Fruit fly (Drosophila melanogaster) whole organism, prepupa: ENCODE data around the gene CG11374.

Experiments used
- CG10669 ChIP-seq: fragments of 200-800 bp; sonication (Bioruptor generic); optimal IDR thresholded peaks from 3 replicates; lab custom pipeline; 2018; ENCODE audit warnings: missing biosample characterization, mild to moderate bottlenecking, missing genetic modification characterization, moderate library complexity
- CG15336 ChIP-seq: fragments of 200-800 bp; sonication (Bioruptor generic); IDR thresholded peaks from 2 replicates; pipeline ENCODE4 v1.3.6; 2022; ENCODE audit warnings: missing biosample characterization, missing genetic modification characterization
- CG16779 ChIP-seq: fragments of 200-800 bp; sonication (Bioruptor generic); optimal IDR thresholded peaks from 3 replicates; lab custom pipeline; 2017; ENCODE audit warnings: missing biosample characterization, mild to moderate bottlenecking, missing genetic modification characterization
- CG31627 ChIP-seq: fragments of 200-800 bp; sonication (Bioruptor generic); optimal IDR thresholded peaks from 3 replicates; lab custom pipeline; 2016; ENCODE audit warnings: missing biosample characterization, missing genetic modification characterization
- CG32006 ChIP-seq: fragments of 200-800 bp; sonication (Bioruptor generic); optimal IDR thresholded peaks from 3 replicates; lab custom pipeline; 2017; ENCODE audit warnings: missing biosample characterization, mild to moderate bottlenecking, missing genetic modification characterization
- CG34406 ChIP-seq: fragments of 200-800 bp; sonication (Bioruptor generic); optimal IDR thresholded peaks from 3 replicates; lab custom pipeline; 2016; ENCODE audit warnings: missing biosample characterization, missing genetic modification characterization
- CG3919 ChIP-seq: fragments of 200-800 bp; sonication (Bioruptor generic); optimal IDR thresholded peaks from 3 replicates; lab custom pipeline; 2016; ENCODE audit warnings: missing biosample characterization, missing genetic modification characterization
- CG4318 ChIP-seq: fragments of 200-800 bp; sonication (Bioruptor generic); optimal IDR thresholded peaks from 3 replicates; lab custom pipeline; 2017; ENCODE audit warnings: missing biosample characterization, mild to moderate bottlenecking, missing genetic modification characterization
- CG6163 ChIP-seq: fragments of 200-800 bp; sonication (Bioruptor generic); IDR thresholded peaks from 3 replicates; pipeline ENCODE4 v1.3.6; 2022; ENCODE audit warnings: missing biosample characterization, missing genetic modification characterization
- CG6276 ChIP-seq: fragments of 200-800 bp; sonication (Bioruptor generic); optimal IDR thresholded peaks from 2 replicates; lab custom pipeline; 2017; ENCODE audit warnings: missing biosample characterization, mild to moderate bottlenecking, missing genetic modification characterization
- CG6792 ChIP-seq: fragments of 200-800 bp; sonication (Bioruptor generic); optimal IDR thresholded peaks from 3 replicates; lab custom pipeline; 2016; ENCODE audit warnings: missing biosample characterization, missing genetic modification characterization
- CG6808 ChIP-seq: fragments of 200-800 bp; sonication (Bioruptor generic); optimal IDR thresholded peaks from 3 replicates; lab custom pipeline; 2017; ENCODE audit warnings: missing biosample characterization, missing genetic modification characterization, mild to moderate bottlenecking, moderate library complexity, missing genetic modification reagents
- CG8119 ChIP-seq: fragments of 200-800 bp; sonication (Bioruptor generic); IDR thresholded peaks from 3 replicates; pipeline ENCODE4 v1.3.6; 2022; ENCODE audit warnings: missing biosample characterization, missing genetic modification characterization
- CG8319 ChIP-seq: fragments of 200-800 bp; sonication (Bioruptor generic); optimal IDR thresholded peaks from 3 replicates; lab custom pipeline; 2016; ENCODE audit warnings: missing biosample characterization, missing genetic modification characterization
- CG8632 ChIP-seq: fragments of 200-800 bp; sonication (Bioruptor generic); optimal IDR thresholded peaks from 3 replicates; lab custom pipeline; 2016; ENCODE audit warnings: missing biosample characterization, missing genetic modification characterization
- CG9139 ChIP-seq: fragments of 200-800 bp; sonication (Bioruptor generic); optimal IDR thresholded peaks from 3 replicates; lab custom pipeline; 2017; ENCODE audit warnings: missing biosample characterization, mild to moderate bottlenecking, missing genetic modification characterization
- Eip93F ChIP-seq: fragments of 200-800 bp; sonication (Bioruptor generic); optimal IDR thresholded peaks from 2 replicates; lab custom pipeline; 2016; ENCODE audit warnings: missing biosample characterization, mild to moderate bottlenecking, missing genetic modification characterization
- Ets96B ChIP-seq: fragments of 200-800 bp; optimal IDR thresholded peaks from 2 replicates; lab custom pipeline; 2019; ENCODE audit warnings: missing biosample characterization, mild to moderate bottlenecking, missing genetic modification characterization, moderate library complexity
- Gug ChIP-seq: fragments of 200-800 bp; sonication (Bioruptor generic); IDR thresholded peaks from 2 replicates; pipeline ENCODE4 v1.3.6; 2022; ENCODE audit warnings: missing biosample characterization, missing genetic modification characterization
- Hr38 ChIP-seq: sonication (Bioruptor generic); optimal IDR thresholded peaks from 2 replicates; lab custom pipeline; 2016; ENCODE audit warnings: missing biosample characterization, missing genetic modification characterization
- Hr39 ChIP-seq: fragments of 200-800 bp; sonication (Bioruptor generic); optimal IDR thresholded peaks from 2 replicates; lab custom pipeline; 2016; ENCODE audit warnings: missing biosample characterization, missing genetic modification characterization
- Hr4 ChIP-seq: fragments of 200-800 bp; sonication (Bioruptor generic); optimal IDR thresholded peaks from 3 replicates; lab custom pipeline; 2016; ENCODE audit warnings: missing biosample characterization, missing genetic modification characterization
- Lpt ChIP-seq: fragments of 200-800 bp; sonication (Bioruptor generic); optimal IDR thresholded peaks from 3 replicates; lab custom pipeline; 2016; ENCODE audit warnings: missing biosample characterization, missing genetic modification characterization
- Met ChIP-seq: fragments of 200-800 bp; sonication (Bioruptor generic); optimal IDR thresholded peaks from 3 replicates; lab custom pipeline; 2016; ENCODE audit warnings: missing biosample characterization, missing genetic modification characterization
- OdsH ChIP-seq: fragments of 200-800 bp; sonication (Bioruptor generic); optimal IDR thresholded peaks from 3 replicates; lab custom pipeline; 2016; ENCODE audit warnings: missing biosample characterization, missing genetic modification characterization
- Smox ChIP-seq: fragments of 200-800 bp; sonication (Bioruptor generic); optimal IDR thresholded peaks from 3 replicates; lab custom pipeline; 2016; ENCODE audit warnings: missing biosample characterization, missing genetic modification characterization
- Sox15 ChIP-seq: fragments of 200-800 bp; sonication (Bioruptor generic); optimal IDR thresholded peaks from 3 replicates; lab custom pipeline; 2016; ENCODE audit warnings: missing biosample characterization, missing genetic modification characterization
- achi ChIP-seq: fragments of 200-800 bp; sonication (Bioruptor generic); optimal IDR thresholded peaks from 3 replicates; lab custom pipeline; 2016; ENCODE audit warnings: missing biosample characterization, missing genetic modification characterization
- cyc ChIP-seq: fragments of 200-800 bp; sonication (Bioruptor generic); optimal IDR thresholded peaks from 3 replicates; lab custom pipeline; 2016; ENCODE audit warnings: missing biosample characterization, missing genetic modification characterization
- dsx ChIP-seq: fragments of 200-800 bp; optimal IDR thresholded peaks from 3 replicates; lab custom pipeline; 2019; ENCODE audit warnings: missing biosample characterization, mild to moderate bottlenecking, missing genetic modification characterization, moderate library complexity; ENCODE audit not compliant: poor library complexity, severe bottlenecking
- fd59A ChIP-seq: fragments of 200-800 bp; sonication (Bioruptor generic); optimal IDR thresholded peaks from 2 replicates; lab custom pipeline; 2017; ENCODE audit warnings: missing biosample characterization, mild to moderate bottlenecking, missing genetic modification characterization, missing genetic modification reagents
- fkh ChIP-seq: fragments of 200-800 bp; sonication (Bioruptor generic); optimal IDR thresholded peaks from 3 replicates; lab custom pipeline; 2017; ENCODE audit warnings: missing biosample characterization, mild to moderate bottlenecking, missing genetic modification characterization, moderate library complexity
- net ChIP-seq: fragments of 200-800 bp; sonication (Bioruptor generic); optimal IDR thresholded peaks from 3 replicates; lab custom pipeline; 2016; ENCODE audit warnings: missing biosample characterization, missing genetic modification characterization
- spab ChIP-seq: fragments of 200-800 bp; sonication (Bioruptor generic); optimal IDR thresholded peaks from 2 replicates; lab custom pipeline; 2017; ENCODE audit warnings: missing biosample characterization, mild to moderate bottlenecking, missing genetic modification characterization, missing genetic modification reagents
- ss ChIP-seq, 2 experiments: fragments of 200-800 bp; sonication (Bioruptor generic); optimal IDR thresholded peaks; 2 replicates in 1 of 2; 3 replicates in 1 of 2; lab custom pipeline; 2017 to 2018; ENCODE audit warnings: mild to moderate bottlenecking in 2 of 2, missing biosample characterization in 2 of 2, missing genetic modification characterization in 2 of 2, moderate library complexity in 1 of 2
- topi ChIP-seq: fragments of 200-800 bp; sonication (Bioruptor generic); optimal IDR thresholded peaks from 3 replicates; lab custom pipeline; 2016; ENCODE audit warnings: missing biosample characterization, missing genetic modification characterization
- vri ChIP-seq: fragments of 200-800 bp; sonication (Bioruptor generic); optimal IDR thresholded peaks from 3 replicates; lab custom pipeline; 2016; ENCODE audit warnings: missing biosample characterization, mild to moderate bottlenecking, missing genetic modification characterization

CG11374 gene

dm6 chr2L:120492-121455 is 44.6 kb downstream of the CG11374 start (continued):
- TF ChIP-seq Gug (no peak), spab (GFP tag; lab: Kevin White, UChicago) (no peak), CG34406 (GFP tag; lab: Kevin White, UChicago) (no peak), Hr39 (GFP tag; lab: Kevin White, UChicago) (no peak), CG9139 (GFP tag; lab: Kevin White, UChicago) (no peak), OdsH (GFP tag; lab: Kevin White, UChicago) (no peak), vri (no peak), Hr4 (GFP tag; lab: Kevin White, UChicago) (peak; percentile 62), topi (GFP tag; lab: Kevin White, UChicago) (peak; percentile 32), CG6276 (GFP tag; lab: Kevin White, UChicago) (peak; percentile 65), CG4318 (GFP tag; lab: Kevin White, UChicago) (peak; percentile 62), Eip93F (GFP tag; lab: Kevin White, UChicago) (peak; percentile 8), Ets96B (tag; lab: Kevin White, UChicago) (no peak), CG3919 (GFP tag; lab: Kevin White, UChicago) (no peak), cyc (GFP tag; lab: Kevin White, UChicago) (no peak), CG15336 (GFP tag; lab: Robert Waterston, UW) (no peak; the same call in 1 of the 2 replicates), CG8632 (GFP tag; lab: Kevin White, UChicago) (no peak), Lpt (no peak), fd59A (no peak), achi (GFP tag; lab: Kevin White, UChicago) (peak; percentile 20), dsx (no peak), CG8319 (GFP tag; lab: Kevin White, UChicago) (no peak), Smox (GFP tag; lab: Kevin White, UChicago) (no peak), CG6792 (GFP tag; lab: Kevin White, UChicago) (no peak), Met (GFP tag; lab: Kevin White, UChicago) (peak; percentile 41)

- no peak for TF ChIP-seq CG10669 (GFP tag; lab: Kevin White, UChicago)
- no peak for TF ChIP-seq net (GFP tag; lab: Kevin White, UChicago)
- peak; percentile 10 to 23 for TF ChIP-seq ss (GFP tag; optimal IDR thresholded peaks at IDR 0.05; lab: Kevin White, UChicago)
- no peak for TF ChIP-seq Sox15 (GFP tag; lab: Kevin White, UChicago)
- TF ChIP-seq CG32006 (GFP tag; lab: Kevin White, UChicago): no peak
- no peak for TF ChIP-seq cyc (GFP tag; lab: Kevin White, UChicago)
- TF ChIP-seq CG6163: peak; percentile 58; the same call in 2 of the 3 replicates
- no peak for TF ChIP-seq vri
- TF ChIP-seq CG6808 (GFP tag; lab: Kevin White, UChicago): no peak
- peak; percentile 52; the same call in 1 of the 2 replicates for TF ChIP-seq CG15336 (GFP tag; lab: Robert Waterston, UW)
- no peak for TF ChIP-seq Smox (GFP tag; lab: Kevin White, UChicago)
- TF ChIP-seq CG8319 (GFP tag; lab: Kevin White, UChicago): no peak
- no peak for TF ChIP-seq Hr38 (GFP tag; lab: Kevin White, UChicago)
- peak; percentile 61; the same call in 2 of the 3 replicates for TF ChIP-seq CG8119
- peak; percentile 30 for TF ChIP-seq fkh
- no peak for TF ChIP-seq CG31627 (GFP tag; lab: Kevin White, UChicago)
- TF ChIP-seq Lpt: peak; percentile 80
- peak; percentile 44 for TF ChIP-seq CG16779
- no peak for TF ChIP-seq topi (GFP tag; lab: Kevin White, UChicago)
These were observed 45.3 kb downstream of the CG11374 start, which contains the start of gene CG4822 for dm6 chr2L:121456-121831. CG4822 (minus strand) TSS chr2L:121754.
